Worm (Caenorhabditis elegans) whole organism, young adult: ENCODE data around the gene K08A2.2.
A peak's percentile ranks its signal among the peaks of the same experiment; 100 is the strongest.

Experiments
- B0336.3 ChIP-seq: fragments of 200-800 bp; sonication (Bioruptor generic); IDR thresholded peaks from 2 replicates; pipeline ENCODE4 v1.3.6; 2022; ENCODE audit warnings: missing genetic modification characterization, missing compliant biosample characterization
- F23B12.7 ChIP-seq: sonication (generic microtip); optimal IDR thresholded peaks from 2 replicates; lab custom pipeline; 2017; ENCODE audit warnings: missing genetic modification characterization, mild to moderate bottlenecking, missing compliant biosample characterization, antibody characterized with exemption, moderate library complexity; ENCODE audit not compliant: insufficient read depth
- F33H1.4 ChIP-seq: fragments of 200-800 bp; sonication (Bioruptor generic); IDR thresholded peaks from 2 replicates; pipeline ENCODE4 v1.3.6; 2022; ENCODE audit warnings: missing genetic modification reagents, missing genetic modification characterization, missing compliant biosample characterization
- F37B4.10 ChIP-seq: fragments of 200-800 bp; sonication (Bioruptor generic); IDR thresholded peaks from 2 replicates; pipeline ENCODE4 v1.3.6; 2022; ENCODE audit warnings: missing genetic modification characterization, missing compliant biosample characterization
- F55B11.4 ChIP-seq: sonication (generic microtip); optimal IDR thresholded peaks from 2 replicates; lab custom pipeline; 2016; ENCODE audit warnings: missing compliant biosample characterization, missing genetic modification characterization, borderline replicate concordance; ENCODE audit not compliant: insufficient read depth
- F57A8.1 ChIP-seq: fragments of 200-800 bp; sonication (Bioruptor generic); optimal IDR thresholded peaks from 2 replicates; lab custom pipeline; 2018; ENCODE audit warnings: mild to moderate bottlenecking, missing genetic modification characterization, moderate library complexity, missing compliant biosample characterization
- K12H6.12 ChIP-seq: fragments of 200-800 bp; sonication (Bioruptor generic); optimal IDR thresholded peaks from 2 replicates; lab custom pipeline; 2018; ENCODE audit warnings: mild to moderate bottlenecking, missing genetic modification characterization, missing compliant biosample characterization
- T26A5.8 ChIP-seq: sonication (generic microtip); optimal IDR thresholded peaks from 2 replicates; lab custom pipeline; 2016; ENCODE audit warnings: missing genetic modification characterization, missing compliant biosample characterization
- atf-7 ChIP-seq: sonication (generic microtip); optimal IDR thresholded peaks from 2 replicates; lab custom pipeline; 2017; ENCODE audit warnings: mild to moderate bottlenecking, missing genetic modification characterization, missing compliant biosample characterization
- attf-5 ChIP-seq: fragments of 200-800 bp; sonication (Bioruptor generic); optimal IDR thresholded peaks from 2 replicates; lab custom pipeline; 2018; ENCODE audit warnings: mild to moderate bottlenecking, missing genetic modification characterization, missing compliant biosample characterization
- bed-1 ChIP-seq: fragments of 200-800 bp; sonication (Bioruptor generic); IDR thresholded peaks from 2 replicates; pipeline ENCODE4 v1.3.6; 2022; ENCODE audit warnings: missing genetic modification reagents, missing genetic modification characterization, missing compliant biosample characterization
- bed-2 ChIP-seq: fragments of 200-800 bp; sonication (Bioruptor generic); IDR thresholded peaks from 2 replicates; pipeline ENCODE4 v1.3.6; 2022; ENCODE audit warnings: missing genetic modification reagents, missing genetic modification characterization, missing compliant biosample characterization
- cebp-1 ChIP-seq, 2 experiments: fragments of 200-800 bp in 1 of 2; sonication (Bioruptor generic) in 1 of 2; sonication (generic microtip) in 1 of 2; IDR thresholded peaks in 1 of 2; optimal IDR thresholded peaks in 1 of 2; 2 replicates each; pipeline versions ENCODE4 v1.3.6 to Lab custom; 2017 to 2022; ENCODE audit warnings: missing compliant biosample characterization in 2 of 2, missing genetic modification characterization in 2 of 2, mild to moderate bottlenecking in 1 of 2, missing genetic modification reagents in 1 of 2, moderate library complexity in 1 of 2
- ceh-27 ChIP-seq: fragments of 200-800 bp; sonication (Bioruptor generic); optimal IDR thresholded peaks from 2 replicates; lab custom pipeline; 2018; ENCODE audit warnings: mild to moderate bottlenecking, missing genetic modification characterization, moderate library complexity, missing compliant biosample characterization
- ceh-91 ChIP-seq: fragments of 200-800 bp; sonication (Bioruptor generic); IDR thresholded peaks from 2 replicates; pipeline ENCODE4 v1.3.6; 2022; ENCODE audit warnings: missing genetic modification reagents, missing genetic modification characterization, missing compliant biosample characterization
- dox-1 ChIP-seq: fragments of 200-800 bp; sonication (Bioruptor generic); IDR thresholded peaks from 2 replicates; pipeline ENCODE4 v1.3.6; 2022; ENCODE audit warnings: missing genetic modification reagents, missing genetic modification characterization, missing compliant biosample characterization
- egl-18 ChIP-seq: fragments of 200-800 bp; sonication (Bioruptor generic); IDR thresholded peaks from 2 replicates; pipeline ENCODE4 v1.3.6; 2022; ENCODE audit warnings: missing genetic modification reagents, missing genetic modification characterization, missing compliant biosample characterization
- ekl-4 ChIP-seq: fragments of 200-800 bp; sonication (Bioruptor generic); IDR thresholded peaks from 2 replicates; pipeline ENCODE4 v1.3.6; 2022; ENCODE audit warnings: missing genetic modification reagents, missing genetic modification characterization, missing compliant biosample characterization
- ets-4 ChIP-seq: fragments of 200-800 bp; sonication (Bioruptor generic); optimal IDR thresholded peaks from 2 replicates; lab custom pipeline; 2018; ENCODE audit warnings: mild to moderate bottlenecking, missing genetic modification characterization, missing compliant biosample characterization
- hlh-12 ChIP-seq: sonication (generic microtip); optimal IDR thresholded peaks from 2 replicates; lab custom pipeline; 2016; ENCODE audit warnings: missing genetic modification characterization, missing compliant biosample characterization
- hlh-26 ChIP-seq: fragments of 200-800 bp; sonication (Bioruptor generic); conservative IDR thresholded peaks from 2 replicates; pipeline ENCODE4 v1.3.6; 2022; ENCODE audit warnings: missing genetic modification reagents, missing genetic modification characterization, missing compliant biosample characterization
- lag-1 ChIP-seq: fragments of 200-800 bp; sonication (Bioruptor generic); IDR thresholded peaks from 2 replicates; pipeline ENCODE4 v1.3.6; 2022; ENCODE audit warnings: missing genetic modification reagents, missing genetic modification characterization, missing compliant biosample characterization
- lin-54 ChIP-seq: fragments of 200-800 bp; sonication (Bioruptor generic); optimal IDR thresholded peaks from 2 replicates; lab custom pipeline; 2018; ENCODE audit warnings: mild to moderate bottlenecking, missing genetic modification characterization, missing compliant biosample characterization
- madf-6 ChIP-seq: fragments of 200-800 bp; sonication (Bioruptor generic); IDR thresholded peaks from 2 replicates; pipeline ENCODE4 v1.3.6; 2022; ENCODE audit warnings: missing genetic modification reagents, missing genetic modification characterization, missing compliant biosample characterization
- mcd-1 ChIP-seq: fragments of 200-800 bp; sonication (Bioruptor generic); IDR thresholded peaks from 2 replicates; pipeline ENCODE4 v1.3.6; 2022; ENCODE audit warnings: missing genetic modification reagents, missing genetic modification characterization, missing compliant biosample characterization
- mel-28 ChIP-seq: sonication (generic microtip); optimal IDR thresholded peaks from 2 replicates; lab custom pipeline; 2016; ENCODE audit warnings: borderline replicate concordance, mild to moderate bottlenecking, missing genetic modification characterization, missing compliant biosample characterization
- nhr-120 ChIP-seq: fragments of 200-800 bp; sonication (Bioruptor generic); IDR thresholded peaks from 2 replicates; pipeline ENCODE4 v1.3.6; 2022; ENCODE audit warnings: missing genetic modification characterization, missing compliant biosample characterization
- nhr-80 ChIP-seq: sonication (generic microtip); optimal IDR thresholded peaks from 2 replicates; lab custom pipeline; 2016; ENCODE audit warnings: missing genetic modification characterization, missing compliant biosample characterization
- pbrm-1 ChIP-seq: fragments of 200-800 bp; sonication (Bioruptor generic); IDR thresholded peaks from 2 replicates; pipeline ENCODE4 v1.3.6; 2022; ENCODE audit warnings: missing genetic modification reagents, missing genetic modification characterization, missing compliant biosample characterization
- rcor-1 ChIP-seq: fragments of 200-800 bp; sonication (Bioruptor generic); IDR thresholded peaks from 2 replicates; pipeline ENCODE4 v1.3.6; 2022; ENCODE audit warnings: missing genetic modification reagents, missing genetic modification characterization, missing compliant biosample characterization
- snpc-1.1 ChIP-seq: sonication (generic microtip); optimal IDR thresholded peaks from 2 replicates; lab custom pipeline; 2017; ENCODE audit warnings: missing genetic modification characterization, mild to moderate bottlenecking, missing compliant biosample characterization, antibody characterized with exemption, moderate library complexity, missing genotype, missing genetic modification reagents; ENCODE audit not compliant: insufficient read depth
- sptf-2 ChIP-seq: fragments of 200-800 bp; sonication (Bioruptor generic); optimal IDR thresholded peaks from 2 replicates; lab custom pipeline; 2018; ENCODE audit warnings: mild to moderate bottlenecking, missing genetic modification characterization, missing compliant biosample characterization
- tbp1 ChIP-seq: fragments of 200-800 bp; sonication (Bioruptor generic); optimal IDR thresholded peaks from 2 replicates; lab custom pipeline; 2018; ENCODE audit warnings: mild to moderate bottlenecking, missing genetic modification characterization, missing compliant biosample characterization
- tlf-1 ChIP-seq: fragments of 200-800 bp; sonication (Bioruptor generic); optimal IDR thresholded peaks from 2 replicates; lab custom pipeline; 2018; ENCODE audit warnings: mild to moderate bottlenecking, missing genetic modification characterization, missing compliant biosample characterization
- unc-130 ChIP-seq: sonication (generic microtip); optimal IDR thresholded peaks from 2 replicates; lab custom pipeline; 2016; ENCODE audit warnings: missing genetic modification reagents, missing genetic modification characterization, missing compliant biosample characterization
- ztf-26 ChIP-seq: sonication (generic microtip); optimal IDR thresholded peaks from 2 replicates; lab custom pipeline; 2017; ENCODE audit warnings: missing genetic modification characterization, missing compliant biosample characterization
- ztf-28 ChIP-seq: fragments of 200-800 bp; sonication (Bioruptor generic); IDR thresholded peaks from 2 replicates; pipeline ENCODE4 v1.3.6; 2022; ENCODE audit warnings: missing genetic modification reagents, missing genetic modification characterization, missing compliant biosample characterization
- ztf-6 ChIP-seq: fragments of 200-800 bp; sonication (Bioruptor generic); IDR thresholded peaks from 2 replicates; pipeline ENCODE4 v1.3.6; 2022; ENCODE audit warnings: missing genetic modification reagents, missing genetic modification characterization, missing compliant biosample characterization

K08A2.2 gene

DNA sequence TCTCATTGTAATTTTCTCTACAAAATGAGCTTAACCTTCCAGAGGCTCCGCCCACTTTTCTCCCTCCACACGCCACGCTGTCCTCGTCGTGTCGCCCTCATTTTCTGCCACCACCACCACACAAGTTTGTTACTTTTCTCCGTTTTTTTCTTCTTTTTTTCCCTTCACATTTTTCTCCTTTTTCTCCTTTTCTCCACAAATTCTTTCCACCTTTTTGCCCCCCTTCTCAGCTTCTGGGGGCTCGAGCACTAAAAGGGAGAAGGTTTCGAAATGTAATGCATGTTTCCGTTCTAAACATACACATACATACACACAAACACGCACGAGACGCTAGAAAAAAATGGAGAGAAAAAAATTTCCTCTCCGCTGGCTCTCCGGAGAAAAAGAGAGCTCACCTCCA is 14.8 kb upstream of the K08A2.2 start, which contains the start of gene nhr-88 (continued):
- no peak for TF ChIP-seq hlh-12 (tag; lab: Kevin White, UChicago)
- TF ChIP-seq tbp1, result no peak
- TF ChIP-seq bed-2, result no peak
- TF ChIP-seq F23B12.7 (tag; lab: Kevin White, UChicago), result no peak
- no peak for TF ChIP-seq bed-1
- no peak for TF ChIP-seq F37B4.10 (GFP tag; lab: Robert Waterston, UW)
- TF ChIP-seq F33H1.4 (GFP tag; lab: Robert Waterston, UW), result no peak
- peak; percentile 16 for TF ChIP-seq atf-7 (tag; lab: Kevin White, UChicago)
- no peak for TF ChIP-seq lin-54
- TF ChIP-seq cebp-1 (GFP tag; IDR thresholded peaks at IDR 0.05; lab: Robert Waterston, UW), result no peak
- peak; percentile 69 for TF ChIP-seq cebp-1 (tag; optimal IDR thresholded peaks at IDR 0.05; lab: Kevin White, UChicago)
- no peak for TF ChIP-seq rcor-1 (GFP tag; lab: Robert Waterston, UW)
- no peak for TF ChIP-seq madf-6 (GFP tag; lab: Robert Waterston, UW)
- TF ChIP-seq B0336.3 (GFP tag; lab: Robert Waterston, UW), result peak; percentile 31; the same call in 1 of the 2 replicates
- no peak for TF ChIP-seq unc-130 (GFP tag; lab: Kevin White, UChicago)
- no peak for TF ChIP-seq T26A5.8
- no peak for TF ChIP-seq sptf-2 (GFP tag; lab: Kevin White, UChicago)
- no peak for TF ChIP-seq mel-28 (tag; lab: Kevin White, UChicago)
- peak; percentile 20 for TF ChIP-seq K12H6.12 (tag; lab: Kevin White, UChicago)
- TF ChIP-seq tlf-1 (GFP tag; lab: Kevin White, UChicago), result no peak
- peak; percentile 42 for TF ChIP-seq mcd-1
- TF ChIP-seq lag-1 (GFP tag; lab: Robert Waterston, UW), result no peak
- TF ChIP-seq snpc-1.1 (tag; lab: Kevin White, UChicago), result no peak
- TF ChIP-seq F57A8.1 (GFP tag; lab: Kevin White, UChicago), result no peak

ce11 chrII:2977652-2978051 is 13.8 kb upstream of the K08A2.2 start:
- TF ChIP-seq egl-18 (GFP tag; lab: Robert Waterston, UW), result no peak
- no peak for TF ChIP-seq nhr-80
- no peak for TF ChIP-seq pbrm-1 (GFP tag; lab: Robert Waterston, UW)
- no peak for TF ChIP-seq atf-7 (tag; lab: Kevin White, UChicago)
- TF ChIP-seq attf-5 (GFP tag; lab: Kevin White, UChicago), result no peak
- no peak for TF ChIP-seq nhr-120
- TF ChIP-seq ets-4 (GFP tag; lab: Kevin White, UChicago), result no peak
- no peak for TF ChIP-seq lin-54
- no peak for TF ChIP-seq ceh-27
- no peak for TF ChIP-seq ztf-26 (tag; lab: Kevin White, UChicago)
- TF ChIP-seq ekl-4 (GFP tag; lab: Robert Waterston, UW), result no peak
- no peak for TF ChIP-seq hlh-26 (GFP tag; lab: Robert Waterston, UW)
- no peak for TF ChIP-seq ztf-6 (GFP tag; lab: Robert Waterston, UW)
- TF ChIP-seq unc-130 (GFP tag; lab: Kevin White, UChicago), result no peak
- no peak for TF ChIP-seq T26A5.8
- no peak for TF ChIP-seq ceh-91

ce11 chrII:2979061-2979460 is 12.3 kb upstream of the K08A2.2 start:
- TF ChIP-seq dox-1, result 0 out of 2 replicates have a peak, but pooled peaks have one; percentile 16
- no peak for TF ChIP-seq ekl-4 (GFP tag; lab: Robert Waterston, UW)
- TF ChIP-seq ztf-28, result no peak
- TF ChIP-seq F55B11.4 (tag; lab: Kevin White, UChicago), result no peak
